Worm (Caenorhabditis elegans): Measurements from ENCODE around the gene col-13.

ce11 chrV:10416925-10417324, 4.8 kb downstream of the col-13 start, which contains the start of gene F15H10.10:
- TF ChIP-seq ama-1 (optimal IDR thresholded peaks at IDR 0.05) (no peak), lin-11 (tag; optimal IDR thresholded peaks at IDR 0.05) (no peak), zag-1 (tag; optimal IDR thresholded peaks at IDR 0.05) (no peak), lin-13 (GFP tag; optimal IDR thresholded peaks at IDR 0.05) (no peak), elt-3 (tag; optimal IDR thresholded peaks at IDR 0.05) (no peak)
